Fruit fly (Drosophila melanogaster) whole organism, adult: ENCODE data around the gene CG12877.
A peak's percentile ranks its signal among the peaks of the same experiment; 100 is the strongest.

Source experiments
- CG11617 ChIP-seq: fragments of 200-800 bp; sonication (Bioruptor generic); optimal IDR thresholded peaks from 2 replicates; lab custom pipeline; 2017; ENCODE audit warnings: mild to moderate bottlenecking, missing biosample characterization, missing genetic modification reagents, missing genetic modification characterization
- CG12768 ChIP-seq: fragments of 200-800 bp; sonication (Bioruptor generic); optimal IDR thresholded peaks from 2 replicates; lab custom pipeline; 2017; ENCODE audit warnings: missing biosample characterization, missing genetic modification characterization, mild to moderate bottlenecking, moderate library complexity, missing genetic modification reagents
- CG14711 ChIP-seq: fragments of 200-800 bp; sonication (Bioruptor generic); optimal IDR thresholded peaks from 2 replicates; lab custom pipeline; 2018; ENCODE audit warnings: missing biosample characterization, mild to moderate bottlenecking, missing genetic modification characterization, moderate library complexity
- CG1620 ChIP-seq: fragments of 200-800 bp; sonication (Bioruptor generic); optimal IDR thresholded peaks from 2 replicates; lab custom pipeline; 2016; ENCODE audit warnings: missing biosample characterization, missing genetic modification characterization
- CG33017 ChIP-seq: fragments of 200-800 bp; sonication (Bioruptor generic); optimal IDR thresholded peaks from 2 replicates; lab custom pipeline; 2018; ENCODE audit warnings: missing biosample characterization, mild to moderate bottlenecking, missing genetic modification characterization, moderate library complexity
- CG5204 ChIP-seq: fragments of 200-800 bp; sonication (Bioruptor generic); optimal IDR thresholded peaks from 2 replicates; lab custom pipeline; 2016; ENCODE audit warnings: missing biosample characterization, missing genetic modification characterization
- CG7045 ChIP-seq: fragments of 200-800 bp; sonication (Bioruptor generic); optimal IDR thresholded peaks from 2 replicates; lab custom pipeline; 2017; ENCODE audit warnings: missing biosample characterization, mild to moderate bottlenecking, missing genetic modification characterization
- CG7101 ChIP-seq: fragments of 200-800 bp; sonication (Bioruptor generic); optimal IDR thresholded peaks from 2 replicates; lab custom pipeline; 2018; ENCODE audit warnings: missing biosample characterization, mild to moderate bottlenecking, missing genetic modification characterization, moderate library complexity
- Clk ChIP-seq: fragments of 200-800 bp; sonication (Bioruptor generic); optimal IDR thresholded peaks from 2 replicates; lab custom pipeline; 2017; ENCODE audit warnings: missing biosample characterization, missing genetic modification characterization
- Crg-1 ChIP-seq: fragments of 200-800 bp; sonication (Bioruptor generic); optimal IDR thresholded peaks from 2 replicates; lab custom pipeline; 2016; ENCODE audit warnings: missing biosample characterization, missing genetic modification characterization
- Hr96 ChIP-seq: fragments of 200-800 bp; sonication (Bioruptor generic); optimal IDR thresholded peaks from 2 replicates; lab custom pipeline; 2016; ENCODE audit warnings: missing biosample characterization, missing genetic modification characterization
- Mnt ChIP-seq: fragments of 200-800 bp; sonication (Bioruptor generic); optimal IDR thresholded peaks from 2 replicates; lab custom pipeline; 2016; ENCODE audit warnings: missing biosample characterization, mild to moderate bottlenecking, missing genetic modification characterization
- bab1 ChIP-seq: fragments of 200-800 bp; sonication (Bioruptor generic); optimal IDR thresholded peaks from 3 replicates; lab custom pipeline; 2019; ENCODE audit warnings: missing biosample characterization, mild to moderate bottlenecking, missing genetic modification characterization, moderate library complexity
- cic ChIP-seq: fragments of 200-800 bp; sonication (Bioruptor generic); optimal IDR thresholded peaks from 2 replicates; lab custom pipeline; 2017; ENCODE audit warnings: missing biosample characterization, mild to moderate bottlenecking, missing genetic modification characterization, moderate library complexity
- cnc ChIP-seq, 2 experiments: fragments of >200 bp; optimal IDR thresholded peaks; 2 replicates each; lab custom pipeline; 2017
- kay ChIP-seq: fragments of 200-800 bp; sonication (Bioruptor generic); peaks from one replicate; lab custom pipeline; 2016; ENCODE audit warnings: missing biosample characterization, missing genetic modification characterization, borderline replicate concordance
- ovo ChIP-seq: fragments of 200-800 bp; sonication (Bioruptor generic); optimal IDR thresholded peaks from 2 replicates; lab custom pipeline; 2016; ENCODE audit warnings: missing biosample characterization, missing genetic modification characterization
- pad ChIP-seq: fragments of 200-800 bp; sonication (Bioruptor generic); optimal IDR thresholded peaks from 3 replicates; lab custom pipeline; 2017; ENCODE audit warnings: missing biosample characterization, missing genetic modification characterization, mild to moderate bottlenecking, moderate library complexity, missing genetic modification reagents
- tj ChIP-seq: fragments of 200-800 bp; sonication (Bioruptor generic); optimal IDR thresholded peaks from 3 replicates; lab custom pipeline; 2017; ENCODE audit warnings: missing biosample characterization, mild to moderate bottlenecking, missing genetic modification characterization, moderate library complexity
- toe ChIP-seq: fragments of 200-800 bp; sonication (Bioruptor generic); optimal IDR thresholded peaks from 2 replicates; lab custom pipeline; 2016; ENCODE audit warnings: missing biosample characterization, missing genetic modification characterization

CG12877 gene

dm6 chr3R:27706581-27707181, at the start of gene CG12877, which contains the start of gene CROT:
Gene CG12877 (plus strand): TSS chr3R:27707100.
Gene CROT (minus strand): TSS chr3R:27706751.
- peak; percentile 71 for TF ChIP-seq CG7101
- TF ChIP-seq ovo (GFP tag; lab: Kevin White, UChicago): peak; percentile 78
- peak; percentile 73 for TF ChIP-seq CG33017 (tag; lab: Kevin White, UChicago)
- TF ChIP-seq CG5204: peak; percentile 65
- TF ChIP-seq pad (GFP tag; lab: Kevin White, UChicago): peak; percentile 61
- peak; percentile 58 for TF ChIP-seq Clk
- no peak for TF ChIP-seq cnc (optimal IDR thresholded peaks at IDR 0.05; lab: Kevin White, UChicago)
- TF ChIP-seq Hr96 (GFP tag; lab: Kevin White, UChicago): peak; percentile 43
- peak; percentile 85 for TF ChIP-seq bab1
- peak; percentile 81 for TF ChIP-seq toe (GFP tag; lab: Kevin White, UChicago)
- peak; percentile 86 for TF ChIP-seq CG11617
- TF ChIP-seq Mnt: peak; percentile 25
- no peak for TF ChIP-seq cic
- TF ChIP-seq kay (GFP tag; lab: Kevin White, UChicago): peak; percentile 89
- peak; percentile 63 for TF ChIP-seq tj (GFP tag; lab: Kevin White, UChicago)
- TF ChIP-seq CG12768: peak; percentile 62
- peak; percentile 86 for TF ChIP-seq CG7045 (GFP tag; lab: Kevin White, UChicago)
- TF ChIP-seq CG1620 (GFP tag; lab: Kevin White, UChicago): peak; percentile 55
- peak; percentile 72 for TF ChIP-seq CG14711 (tag; lab: Kevin White, UChicago)
- peak; percentile 70 for TF ChIP-seq Crg-1

DNA sequence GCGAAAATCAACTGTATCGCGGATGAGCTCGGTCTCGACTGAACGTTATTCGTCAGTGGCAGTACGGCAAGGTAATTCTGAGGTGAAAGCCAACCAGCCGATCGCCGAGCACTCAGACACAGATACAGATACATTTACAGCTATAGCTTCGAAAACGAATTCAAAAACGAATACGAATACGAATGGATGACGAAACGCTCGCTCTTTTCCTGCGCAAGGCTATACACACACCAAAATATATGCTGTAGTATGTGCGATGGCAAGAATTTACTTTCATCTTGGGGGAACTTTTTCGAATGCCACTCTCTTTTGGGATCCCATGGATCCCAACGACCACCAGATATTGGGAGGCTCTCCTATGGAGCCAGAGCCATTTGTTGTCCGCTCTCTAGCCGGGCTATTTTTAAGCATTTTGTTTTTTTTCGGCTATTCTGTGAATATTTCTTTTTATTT, 46.7 kb upstream of the CG12877 start, which contains the start of gene Mlc1:
Gene Mlc1 (minus strand): TSS at position 51 of the 453 bp plus-strand sequence.
- TF ChIP-seq Crg-1 (no peak), CG7101 (no peak), CG12768 (no peak), CG33017 (tag; lab: Kevin White, UChicago) (no peak), CG5204 (no peak), toe (GFP tag; lab: Kevin White, UChicago) (no peak), pad (GFP tag; lab: Kevin White, UChicago) (no peak), tj (GFP tag; lab: Kevin White, UChicago) (no peak), CG11617 (no peak), ovo (GFP tag; lab: Kevin White, UChicago) (no peak), bab1 (no peak), Hr96 (GFP tag; lab: Kevin White, UChicago) (no peak), Mnt (no peak)

- TF ChIP-seq Hr96 (GFP tag; lab: Kevin White, UChicago): no peak
- no peak for TF ChIP-seq CG1620 (GFP tag; lab: Kevin White, UChicago)
- TF ChIP-seq Mnt: no peak
- no peak for TF ChIP-seq tj (GFP tag; lab: Kevin White, UChicago)
- TF ChIP-seq CG12768: no peak
- no peak for TF ChIP-seq CG7045 (GFP tag; lab: Kevin White, UChicago)
Observed at dm6 chr3R:27661389-27661788, 45.5 kb upstream of the CG12877 start.

- TF ChIP-seq CG33017 (tag; lab: Kevin White, UChicago) (no peak), tj (GFP tag; lab: Kevin White, UChicago) (no peak), cnc (optimal IDR thresholded peaks at IDR 0.05; lab: Kevin White, UChicago) (no peak), CG7101 (no peak), CG11617 (no peak), Hr96 (GFP tag; lab: Kevin White, UChicago) (no peak), Crg-1 (no peak), CG5204 (peak; percentile 57), toe (GFP tag; lab: Kevin White, UChicago) (peak; percentile 40), cic (no peak), CG7045 (GFP tag; lab: Kevin White, UChicago) (peak; percentile 41), Clk (no peak), ovo (GFP tag; lab: Kevin White, UChicago) (no peak), bab1 (no peak), kay (GFP tag; lab: Kevin White, UChicago) (no peak), CG12768 (no peak), CG1620 (GFP tag; lab: Kevin White, UChicago) (no peak), CG14711 (tag; lab: Kevin White, UChicago) (no peak)
Observed at dm6 chr3R:27661971-27662489, 44.9 kb upstream of the CG12877 start, which contains the start of gene unc80. Gene unc80 (plus strand): TSS chr3R:27662439.

DNA sequence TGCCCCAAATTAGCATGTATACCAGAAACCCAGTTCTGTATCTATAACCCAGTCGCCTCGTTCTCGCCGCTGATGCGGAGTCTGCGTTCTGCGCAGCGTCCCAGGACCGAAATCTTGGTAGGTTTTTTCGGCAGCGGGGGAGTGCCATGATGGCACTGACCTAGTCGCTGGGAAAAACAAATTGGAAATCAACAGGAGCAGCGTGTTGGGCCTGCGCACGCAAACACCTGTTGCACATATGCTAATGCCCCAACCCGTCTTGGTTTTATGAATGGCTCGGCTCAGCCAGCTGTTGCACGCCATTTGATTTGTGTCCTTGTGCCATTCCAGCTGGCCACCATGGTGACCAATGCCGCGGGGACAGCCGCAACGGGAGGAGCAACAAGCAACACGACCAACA, 44.0 kb upstream of the CG12877 start:
- TF ChIP-seq Mnt: peak; percentile 40
- TF ChIP-seq bab1: no peak
- no peak for TF ChIP-seq CG12768
- no peak for TF ChIP-seq ovo (GFP tag; lab: Kevin White, UChicago)
- no peak for TF ChIP-seq tj (GFP tag; lab: Kevin White, UChicago)
- TF ChIP-seq CG5204: no peak
- no peak for TF ChIP-seq cic
- no peak for TF ChIP-seq CG1620 (GFP tag; lab: Kevin White, UChicago)

DNA sequence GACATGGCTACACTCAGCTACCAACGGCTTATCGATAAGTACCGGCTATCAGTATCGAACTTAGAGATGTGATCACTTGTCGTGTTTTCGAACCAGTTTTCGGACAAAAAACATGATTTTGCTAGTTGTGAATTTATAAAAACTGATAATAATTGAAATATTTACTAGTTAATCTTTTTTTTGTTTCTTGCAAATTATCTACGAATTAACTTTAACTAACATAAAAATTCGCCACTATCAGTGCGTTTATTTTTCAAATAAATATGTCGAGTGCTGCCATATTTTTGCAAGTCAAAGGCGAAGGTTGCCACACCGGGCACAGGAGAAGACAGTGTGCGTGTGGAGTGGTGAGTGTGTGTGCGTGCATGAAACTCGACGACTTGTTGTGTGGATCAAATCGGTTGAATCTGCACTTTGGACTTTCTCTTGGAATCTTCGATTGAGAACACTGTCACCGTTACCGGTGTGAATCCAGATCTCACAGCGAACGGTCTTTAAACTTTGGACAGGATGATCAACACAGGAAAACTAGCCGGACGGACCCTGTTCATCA, 29.6 kb upstream of the CG12877 start, which contains the start of gene Hsdl2:
Gene Hsdl2 (plus strand): TSS at position 349 of the 553 bp plus-strand sequence.
- TF ChIP-seq Hr96 (GFP tag; lab: Kevin White, UChicago) (peak; percentile 57), pad (GFP tag; lab: Kevin White, UChicago) (peak; percentile 41), tj (GFP tag; lab: Kevin White, UChicago) (peak; percentile 43), CG12768 (peak; percentile 92), Crg-1 (peak; percentile 72), cnc (optimal IDR thresholded peaks at IDR 0.05; lab: Kevin White, UChicago) (no peak), kay (GFP tag; lab: Kevin White, UChicago) (no peak), bab1 (peak; percentile 37), ovo (GFP tag; lab: Kevin White, UChicago) (peak; percentile 41), CG14711 (tag; lab: Kevin White, UChicago) (peak; percentile 46), CG1620 (GFP tag; lab: Kevin White, UChicago) (peak; percentile 38), CG11617 (peak; percentile 76), cic (no peak), CG7101 (no peak), CG5204 (peak; percentile 76), toe (GFP tag; lab: Kevin White, UChicago) (peak; percentile 62), Clk (peak; percentile 33), CG7045 (GFP tag; lab: Kevin White, UChicago) (peak; percentile 22), Mnt (peak; percentile 46), CG33017 (tag; lab: Kevin White, UChicago) (peak; percentile 30)
